Fruit fly (Drosophila melanogaster) whole organism, pupa: ENCODE data around the gene Tbc1d22.

Source experiments
- CG10348 ChIP-seq: fragments of 200-800 bp; sonication (Bioruptor generic); IDR thresholded peaks from 2 replicates; pipeline ENCODE4 v1.3.6; 2022; ENCODE audit warnings: missing biosample characterization, missing genetic modification characterization
- CG12605 ChIP-seq: fragments of 200-800 bp; sonication (Bioruptor generic); IDR thresholded peaks from 2 replicates; pipeline ENCODE4 v1.3.6; 2022; ENCODE audit warnings: missing biosample characterization, missing genetic modification characterization
- CG13204 ChIP-seq: fragments of 200-800 bp; sonication (Bioruptor generic); optimal IDR thresholded peaks from 2 replicates; lab custom pipeline; 2018; ENCODE audit warnings: missing biosample characterization, mild to moderate bottlenecking, missing genetic modification characterization, moderate library complexity
- CG14655 ChIP-seq: fragments of 200-800 bp; sonication (Bioruptor generic); optimal IDR thresholded peaks from 3 replicates; lab custom pipeline; 2017; ENCODE audit warnings: mild to moderate bottlenecking, missing biosample characterization, missing genetic modification reagents, missing genetic modification characterization
- CG15710 ChIP-seq: fragments of 200-800 bp; sonication (Bioruptor generic); optimal IDR thresholded peaks from 2 replicates; lab custom pipeline; 2018; ENCODE audit warnings: missing biosample characterization, mild to moderate bottlenecking, missing genetic modification characterization, moderate library complexity
- CG17806 ChIP-seq: fragments of 200-800 bp; sonication (Bioruptor generic); optimal IDR thresholded peaks from 2 replicates; lab custom pipeline; 2018; ENCODE audit warnings: missing biosample characterization, mild to moderate bottlenecking, missing genetic modification characterization, moderate library complexity
- CG32121 ChIP-seq: fragments of 200-800 bp; sonication (Bioruptor generic); IDR thresholded peaks from 2 replicates; pipeline ENCODE4 v1.3.6; 2022; ENCODE audit warnings: missing biosample characterization, missing genetic modification characterization
- CG34367 ChIP-seq: fragments of 200-800 bp; sonication (Bioruptor generic); optimal IDR thresholded peaks from 2 replicates; lab custom pipeline; 2018; ENCODE audit warnings: missing biosample characterization, mild to moderate bottlenecking, missing genetic modification characterization
- CG4496 ChIP-seq: fragments of 200-800 bp; sonication (Bioruptor generic); IDR thresholded peaks from 3 replicates; pipeline ENCODE4 v1.3.6; 2022; ENCODE audit warnings: missing biosample characterization, missing genetic modification characterization
- CG8159 ChIP-seq: fragments of 200-800 bp; sonication (Bioruptor generic); optimal IDR thresholded peaks from 3 replicates; lab custom pipeline; 2018; ENCODE audit warnings: missing biosample characterization, mild to moderate bottlenecking, missing genetic modification characterization, moderate library complexity
- CG8301 ChIP-seq: fragments of 200-800 bp; sonication (Bioruptor generic); optimal IDR thresholded peaks from 2 replicates; lab custom pipeline; 2018; ENCODE audit warnings: missing biosample characterization, mild to moderate bottlenecking, missing genetic modification characterization
- CG9948 ChIP-seq: fragments of 200-800 bp; sonication (Bioruptor generic); optimal IDR thresholded peaks from 2 replicates; lab custom pipeline; 2018; ENCODE audit warnings: missing biosample characterization, mild to moderate bottlenecking, missing genetic modification characterization, moderate library complexity
- D1 ChIP-seq: fragments of 200-800 bp; sonication (Bioruptor generic); optimal IDR thresholded peaks from 2 replicates; lab custom pipeline; 2018; ENCODE audit warnings: missing biosample characterization, mild to moderate bottlenecking, missing genetic modification characterization, moderate library complexity
- EcR ChIP-seq: fragments of 200-800 bp; sonication (Bioruptor generic); optimal IDR thresholded peaks from 3 replicates; lab custom pipeline; 2019; ENCODE audit warnings: missing biosample characterization, missing genetic modification characterization, mild to moderate bottlenecking, moderate library complexity, missing genetic modification reagents
- Ets98B ChIP-seq: fragments of 200-800 bp; sonication (Bioruptor generic); IDR thresholded peaks from 2 replicates; pipeline ENCODE4 v1.3.6; 2022; ENCODE audit warnings: missing biosample characterization, missing genetic modification characterization
- Pif1A ChIP-seq: fragments of 200-800 bp; sonication (Bioruptor generic); optimal IDR thresholded peaks from 3 replicates; lab custom pipeline; 2016; ENCODE audit warnings: missing biosample characterization, missing genetic modification characterization
- Pif1B ChIP-seq: fragments of 200-800 bp; sonication (Bioruptor generic); optimal IDR thresholded peaks from 3 replicates; lab custom pipeline; 2016; ENCODE audit warnings: missing biosample characterization, missing genetic modification characterization
- Snoo ChIP-seq: fragments of 200-800 bp; sonication (Bioruptor generic); optimal IDR thresholded peaks from 3 replicates; lab custom pipeline; 2017; ENCODE audit warnings: missing biosample characterization, mild to moderate bottlenecking, missing genetic modification characterization, inconsistent platforms
- fd96Ca ChIP-seq: fragments of 200-800 bp; sonication (Bioruptor generic); IDR thresholded peaks from 3 replicates; pipeline ENCODE4 v1.3.6; 2022; ENCODE audit warnings: missing biosample characterization, missing genetic modification characterization
- gl ChIP-seq: fragments of 200-800 bp; sonication (Bioruptor generic); optimal IDR thresholded peaks from 2 replicates; lab custom pipeline; 2018; ENCODE audit warnings: missing biosample characterization, mild to moderate bottlenecking, missing genetic modification characterization
- rn ChIP-seq: fragments of 200-800 bp; sonication (Bioruptor generic); IDR thresholded peaks from 2 replicates; pipeline ENCODE4 v1.3.6; 2022; ENCODE audit warnings: missing biosample characterization, missing genetic modification characterization

Gene Tbc1d22

dm6 chr3R:21063433-21063832 lies 38.6 kb upstream of the Tbc1d22 start:
- no peak for TF ChIP-seq CG13204 (GFP tag; lab: Kevin White, UChicago)
- TF ChIP-seq, all 21 proteins: peak for 0

- TF ChIP-seq CG8301 (tag; lab: Kevin White, UChicago) (no peak), rn (GFP tag; lab: Robert Waterston, UW) (no peak), fd96Ca (GFP tag; lab: Robert Waterston, UW) (no peak), CG9948 (tag; lab: Kevin White, UChicago) (no peak), CG13204 (GFP tag; lab: Kevin White, UChicago) (no peak), CG12605 (GFP tag; lab: Robert Waterston, UW) (no peak), CG34367 (no peak), EcR (GFP tag; lab: Kevin White, UChicago) (peak; percentile 41)
- TF ChIP-seq, all 21 proteins: peak for 1
These were observed 37.7 kb upstream of the Tbc1d22 start, which contains the start of gene Cortactin for dm6 chr3R:21064000-21064924. Gene Cortactin, minus strand, starts transcription at chr3R:21064471.

- peak; percentile 32 for TF ChIP-seq Pif1A (GFP tag; lab: Kevin White, UChicago)
- peak; percentile 51; the same call in 1 of the 2 replicates for TF ChIP-seq CG12605 (GFP tag; lab: Robert Waterston, UW)
- TF ChIP-seq Ets98B (GFP tag; lab: Robert Waterston, UW): peak; percentile 47
- TF ChIP-seq CG17806: peak; percentile 4
- TF ChIP-seq D1 (tag; lab: Kevin White, UChicago): no peak
- TF ChIP-seq CG9948 (tag; lab: Kevin White, UChicago): no peak
- TF ChIP-seq CG34367: no peak
- peak; percentile 51; the same call in 1 of the 2 replicates for TF ChIP-seq CG32121 (GFP tag; lab: Robert Waterston, UW)
- TF ChIP-seq CG4496 (GFP tag; lab: Robert Waterston, UW): peak; percentile 56; the same call in 1 of the 3 replicates
- no peak for TF ChIP-seq fd96Ca (GFP tag; lab: Robert Waterston, UW)
- no peak for TF ChIP-seq CG8159
- TF ChIP-seq Snoo (tag; lab: Kevin White, UChicago): peak; percentile 12
- peak; percentile 25 for TF ChIP-seq Pif1B (GFP tag; lab: Kevin White, UChicago)
- TF ChIP-seq CG15710: peak; percentile 3
- peak; percentile 3 for TF ChIP-seq EcR (GFP tag; lab: Kevin White, UChicago)
These were observed 36.8 kb upstream of the Tbc1d22 start, which contains the start of gene AnxB9 for dm6 chr3R:21065010-21065695. Gene AnxB9, plus strand, starts transcription at chr3R:21065241.

- TF ChIP-seq CG34367 (no peak), CG32121 (GFP tag; lab: Robert Waterston, UW) (peak; percentile 48), CG4496 (GFP tag; lab: Robert Waterston, UW) (peak; percentile 46; the same call in 2 of the 3 replicates)
- TF ChIP-seq, all 21 proteins: peak for 2
These were observed 36.3 kb upstream of the Tbc1d22 start for dm6 chr3R:21065696-21066080.

dm6 chr3R:21066469-21067284 lies 35.3 kb upstream of the Tbc1d22 start:
- no peak for TF ChIP-seq CG10348 (GFP tag; lab: Robert Waterston, UW)
- TF ChIP-seq CG12605 (GFP tag; lab: Robert Waterston, UW): 0 out of 2 replicates have a peak, but pooled peaks have one; percentile 13
- TF ChIP-seq CG9948 (tag; lab: Kevin White, UChicago): no peak
- no peak for TF ChIP-seq gl (tag; lab: Kevin White, UChicago)
- no peak for TF ChIP-seq CG14655
- no peak for TF ChIP-seq CG8159
- no peak for TF ChIP-seq CG13204 (GFP tag; lab: Kevin White, UChicago)
- no peak for TF ChIP-seq CG17806
- TF ChIP-seq EcR (GFP tag; lab: Kevin White, UChicago): no peak
- TF ChIP-seq CG15710: no peak
- no peak for TF ChIP-seq CG8301 (tag; lab: Kevin White, UChicago)
- no peak for TF ChIP-seq D1 (tag; lab: Kevin White, UChicago)
- no peak for TF ChIP-seq Pif1B (GFP tag; lab: Kevin White, UChicago)
- TF ChIP-seq Snoo (tag; lab: Kevin White, UChicago): no peak
- TF ChIP-seq CG4496 (GFP tag; lab: Robert Waterston, UW): peak; percentile 62; the same call in 2 of the 3 replicates

dm6 chr3R:21067543-21067942 lies 34.5 kb upstream of the Tbc1d22 start:
- TF ChIP-seq CG8159 (no peak), Ets98B (GFP tag; lab: Robert Waterston, UW) (no peak), CG34367 (no peak)
